Worm (Caenorhabditis elegans) whole organism, L4/young adult: ENCODE data around the gene fat-4.

ENCODE experiments used
- W03F9.2 ChIP-seq: fragments of 150-350 bp; optimal IDR thresholded peaks from 2 replicates; lab custom pipeline; 2014; ENCODE audit warnings: missing biosample characterization, missing genetic modification characterization
- him-1 ChIP-seq: sonication (generic microtip); optimal IDR thresholded peaks from 2 replicates; lab custom pipeline; 2016; ENCODE audit warnings: missing genotype, missing genetic modification reagents, missing genetic modification characterization, missing compliant biosample characterization

DNA sequence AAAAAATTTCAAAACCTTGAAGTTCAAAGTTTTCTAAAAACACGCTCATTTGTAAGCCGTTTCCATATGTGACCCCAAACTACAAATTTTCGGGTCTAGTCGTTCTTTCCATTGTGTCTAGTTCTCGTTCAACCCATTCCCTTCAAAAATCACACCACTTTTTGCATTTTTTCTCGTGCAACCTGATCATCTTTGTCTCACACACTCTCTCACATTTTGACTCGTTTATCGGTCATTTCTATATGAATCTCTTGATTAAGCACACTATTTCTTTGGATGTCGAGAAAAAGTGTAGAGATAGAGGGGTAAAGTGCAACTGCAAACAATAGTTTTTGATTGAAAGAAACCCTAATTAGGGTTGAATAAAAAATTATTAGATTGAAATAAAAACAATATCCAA lies 4.3 kb downstream of the fat-4 start:
- TF ChIP-seq him-1 (tag; lab: Kevin White, UChicago), result no peak
- TF ChIP-seq W03F9.2 (tag; lab: Kevin White, UChicago), result peak; percentile 25
